Fruit fly (Drosophila melanogaster): ENCODE results near the gene CG31717.

The CG31717 gene

dm6 chr2L:10299810-10300147 is 49.2 kb downstream of the CG31717 start, which contains the start of gene CYLD:
Gene CYLD, minus strand, starts transcription at chr2L:10299847.
- TF ChIP-seq CG11902 (GFP tag; optimal IDR thresholded peaks at IDR 0.05) (no peak), CG6854 (GFP tag; optimal IDR thresholded peaks at IDR 0.05) (no peak), CG3919 (GFP tag; optimal IDR thresholded peaks at IDR 0.05) (no peak), Sox102F (GFP tag; optimal IDR thresholded peaks at IDR 0.05) (no peak), Hr38 (GFP tag; optimal IDR thresholded peaks at IDR 0.05) (no peak), CG10669 (GFP tag; optimal IDR thresholded peaks at IDR 0.05) (peak; percentile 25), Met (GFP tag; optimal IDR thresholded peaks at IDR 0.05) (peak; percentile 62), CG16779 (tag; optimal IDR thresholded peaks at IDR 0.05) (no peak), Sox15 (GFP tag; optimal IDR thresholded peaks at IDR 0.05) (peak; percentile 13), Hr4 (GFP tag; optimal IDR thresholded peaks at IDR 0.05) (peak; percentile 61), pdm3 (GFP tag; optimal IDR thresholded peaks at IDR 0.05) (no peak), CG8632 (GFP tag; optimal IDR thresholded peaks at IDR 0.05) (peak; percentile 62), CG31627 (GFP tag; optimal IDR thresholded peaks at IDR 0.05) (peak; percentile 39), CG10631 (GFP tag; optimal IDR thresholded peaks at IDR 0.05) (peak; percentile 62), Lpt (GFP tag; optimal IDR thresholded peaks at IDR 0.05) (peak; percentile 35), ss (GFP tag; optimal IDR thresholded peaks at IDR 0.05) (no peak), net (GFP tag; optimal IDR thresholded peaks at IDR 0.05) (no peak), CG8119 (GFP tag; IDR thresholded peaks at IDR 0.05) (peak; percentile 71; the same call in 2 of the 3 replicates), salr (GFP tag; optimal IDR thresholded peaks at IDR 0.05) (peak in 1 of 2 experiments; percentile 22), dac (GFP tag; optimal IDR thresholded peaks at IDR 0.05) (no peak), eg (GFP tag; IDR thresholded peaks at IDR 0.05) (no peak), dsx (GFP tag; optimal IDR thresholded peaks at IDR 0.05; ENCODE audit: poor library complexity, severe bottlenecking) (no peak), CG34406 (GFP tag; optimal IDR thresholded peaks at IDR 0.05) (no peak), Sox14 (GFP tag; optimal IDR thresholded peaks at IDR 0.05) (peak; percentile 41), CG15336 (GFP tag; IDR thresholded peaks at IDR 0.05) (peak; percentile 85), fd85E (GFP tag; optimal IDR thresholded peaks at IDR 0.05) (no peak), lz (GFP tag; optimal IDR thresholded peaks at IDR 0.05) (peak; percentile 47), CG11294 (GFP tag; IDR thresholded peaks at IDR 0.05) (no peak), CG9139 (GFP tag; optimal IDR thresholded peaks at IDR 0.05) (no peak), acj6 (GFP tag; optimal IDR thresholded peaks at IDR 0.05) (peak; percentile 60), CG8319 (GFP tag; optimal IDR thresholded peaks at IDR 0.05) (no peak), Gug (GFP tag; IDR thresholded peaks at IDR 0.05) (no peak), vri (GFP tag; optimal IDR thresholded peaks at IDR 0.05) (no peak), Eip78C (GFP tag) (peak; percentile 86), CG11762 (GFP tag; optimal IDR thresholded peaks at IDR 0.05; ENCODE audit: insufficient read depth) (peak; percentile 36), topi (GFP tag; optimal IDR thresholded peaks at IDR 0.05) (peak; percentile 50), achi (GFP tag; optimal IDR thresholded peaks at IDR 0.05) (peak; percentile 75), CG3032 (tag; optimal IDR thresholded peaks at IDR 0.05) (peak; percentile 70), CG6163 (GFP tag; IDR thresholded peaks at IDR 0.05) (no peak), Ets96B (tag; optimal IDR thresholded peaks at IDR 0.05) (peak; percentile 67), Ets21C (GFP tag; optimal IDR thresholded peaks at IDR 0.05) (peak; percentile 18), cyc (GFP tag; optimal IDR thresholded peaks at IDR 0.05) (peak; percentile 57), esn (GFP tag; optimal IDR thresholded peaks at IDR 0.05) (peak; percentile 75), spab (GFP tag; optimal IDR thresholded peaks at IDR 0.05) (no peak), CG6276 (GFP tag; optimal IDR thresholded peaks at IDR 0.05) (no peak), Eip93F (GFP tag; optimal IDR thresholded peaks at IDR 0.05) (no peak), OdsH (GFP tag; optimal IDR thresholded peaks at IDR 0.05) (peak; percentile 74), Eip75B (GFP tag; optimal IDR thresholded peaks at IDR 0.05) (peak; percentile 50), CG6792 (GFP tag; optimal IDR thresholded peaks at IDR 0.05) (peak; percentile 51), CG4318 (GFP tag; optimal IDR thresholded peaks at IDR 0.05) (no peak), Hr39 (GFP tag; optimal IDR thresholded peaks at IDR 0.05) (no peak)

Data from whole organism, prepupa.